Fruit fly (Drosophila melanogaster) whole organism, wandering third instar larva: ENCODE results near the gene CG7368.
"Not testable (repeated sequence)": the region's sequence is repeated elsewhere in the genome, so short reads cannot be mapped to it uniquely, and the experiment has no call there.

Experiments used
- Abd-B ChIP-seq: fragments of >200 bp; optimal IDR thresholded peaks from 2 replicates; lab custom pipeline; 2017; ENCODE audit warnings: missing biosample characterization, missing genetic modification characterization
- CG32264 ChIP-seq: fragments of 200-800 bp; sonication (Bioruptor generic); optimal IDR thresholded peaks from 2 replicates; lab custom pipeline; 2016; ENCODE audit warnings: missing biosample characterization, missing genetic modification characterization
- Dfd ChIP-seq: fragments of >200 bp; optimal IDR thresholded peaks from 2 replicates; lab custom pipeline; 2017; ENCODE audit warnings: missing biosample characterization, missing genetic modification characterization
- Dif ChIP-seq: fragments of 200-275, 200-300 bp; sonication (Bioruptor generic); optimal IDR thresholded peaks from 2 replicates; lab custom pipeline; 2018; ENCODE audit warnings: missing biosample characterization, missing genetic modification characterization; ENCODE audit not compliant: partially characterized antibody
- Hr78 ChIP-seq: fragments of >200 bp; optimal IDR thresholded peaks from 2 replicates; lab custom pipeline; 2017; ENCODE audit warnings: missing biosample characterization, missing genetic modification characterization
- Hr83 ChIP-seq: fragments of 200-300 bp; sonication (Bioruptor generic); optimal IDR thresholded peaks from 2 replicates; lab custom pipeline; 2016; ENCODE audit warnings: missing biosample characterization, mild to moderate bottlenecking, missing genetic modification characterization, moderate library complexity; ENCODE audit not compliant: poor library complexity, severe bottlenecking
- Jra ChIP-seq: sonication (Bioruptor generic); optimal IDR thresholded peaks from 2 replicates; lab custom pipeline; 2016; ENCODE audit warnings: missing biosample characterization, missing genetic modification characterization
- Mio ChIP-seq: sonication (Bioruptor generic); optimal IDR thresholded peaks from 2 replicates; lab custom pipeline; 2016; ENCODE audit warnings: missing biosample characterization, missing genetic modification characterization
- Myc ChIP-seq: fragments of >200 bp; optimal IDR thresholded peaks from 2 replicates; lab custom pipeline; 2017
- N ChIP-seq: fragments of >200 bp; optimal IDR thresholded peaks from 2 replicates; lab custom pipeline; 2018; ENCODE audit warnings: missing biosample characterization, missing external identifiers, missing genetic modification characterization
- OdsH ChIP-seq: fragments of 200-800 bp; sonication (Bioruptor generic); optimal IDR thresholded peaks from 2 replicates; lab custom pipeline; 2016; ENCODE audit warnings: missing biosample characterization, mild to moderate bottlenecking, missing genetic modification characterization
- Rel ChIP-seq, 2 experiments: fragments of 200-800 bp; sonication (Bioruptor generic) in 1 of 2; optimal IDR thresholded peaks; 2 replicates in 1 of 2; 3 replicates in 1 of 2; lab custom pipeline; 2016 to 2019; ENCODE audit warnings: mild to moderate bottlenecking in 2 of 2, missing biosample characterization in 2 of 2, missing genetic modification characterization in 2 of 2, moderate library complexity in 1 of 2
- Vsx2 ChIP-seq: fragments of 200-300, 225-300 bp; sonication (Bioruptor generic); optimal IDR thresholded peaks from 2 replicates; lab custom pipeline; 2018; ENCODE audit warnings: missing biosample characterization, missing genetic modification characterization; ENCODE audit not compliant: partially characterized antibody
- br ChIP-seq: fragments of 200-800 bp; sonication (Bioruptor generic); optimal IDR thresholded peaks from 2 replicates; lab custom pipeline; 2016; ENCODE audit warnings: missing biosample characterization, missing genetic modification characterization
- brk ChIP-seq: fragments of 200-800 bp; sonication (Bioruptor generic); optimal IDR thresholded peaks from 2 replicates; lab custom pipeline; 2016; ENCODE audit warnings: missing biosample characterization, mild to moderate bottlenecking, missing genetic modification characterization
- dl ChIP-seq, 2 experiments: fragments of 175-275, 200-275 bp in 1 of 2; fragments of 200-275 bp in 1 of 2; sonication (Bioruptor generic); optimal IDR thresholded peaks; lab custom pipeline; 2018; ENCODE audit warnings: mild to moderate bottlenecking in 2 of 2, missing biosample characterization in 2 of 2, missing genetic modification characterization in 2 of 2, moderate library complexity in 2 of 2; ENCODE audit not compliant: partially characterized antibody in 2 of 2, insufficient read depth in 1 of 2
- dmrt93B ChIP-seq: fragments of 200-800 bp; sonication (Bioruptor generic); optimal IDR thresholded peaks from 2 replicates; lab custom pipeline; 2018; ENCODE audit warnings: missing biosample characterization, mild to moderate bottlenecking, missing genetic modification characterization
- dsf ChIP-seq: sonication (Bioruptor generic); optimal IDR thresholded peaks from 2 replicates; lab custom pipeline; 2016; ENCODE audit warnings: missing biosample characterization, missing genetic modification characterization, borderline replicate concordance
- ey ChIP-seq: fragments of 200-800 bp; sonication (Bioruptor generic); optimal IDR thresholded peaks from 2 replicates; lab custom pipeline; 2016; ENCODE audit warnings: missing biosample characterization, missing genetic modification characterization
- foxo ChIP-seq, 2 experiments: fragments of 200-800 bp; sonication (Bioruptor generic); optimal IDR thresholded peaks; 2 replicates in 1 of 2; 3 replicates in 1 of 2; lab custom pipeline; 2016 to 2017; ENCODE audit warnings: missing biosample characterization in 2 of 2, missing genetic modification characterization in 2 of 2
- fru ChIP-seq: fragments of 200-800 bp; sonication (Bioruptor generic); optimal IDR thresholded peaks from 3 replicates; lab custom pipeline; 2016; ENCODE audit warnings: missing biosample characterization, mild to moderate bottlenecking, missing genetic modification characterization
- h ChIP-seq: fragments of 200-800 bp; sonication (Bioruptor generic); optimal IDR thresholded peaks from 3 replicates; lab custom pipeline; 2016; ENCODE audit warnings: missing biosample characterization, mild to moderate bottlenecking, missing genetic modification characterization
- jim ChIP-seq: fragments of 175-275, 200-325 bp; sonication (Bioruptor generic); optimal IDR thresholded peaks from 2 replicates; lab custom pipeline; 2016; ENCODE audit warnings: missing biosample characterization, mild to moderate bottlenecking, missing genetic modification characterization
- lola ChIP-seq: fragments of >200 bp; optimal IDR thresholded peaks from 2 replicates; lab custom pipeline; 2017; ENCODE audit warnings: missing biosample characterization, missing genetic modification characterization
- pan ChIP-seq: fragments of >200 bp; optimal IDR thresholded peaks from 2 replicates; lab custom pipeline; 2017
- psq ChIP-seq: fragments of 200-800 bp; sonication (Bioruptor generic); optimal IDR thresholded peaks from 3 replicates; lab custom pipeline; 2017; ENCODE audit warnings: missing biosample characterization, mild to moderate bottlenecking, missing genetic modification characterization, moderate library complexity
- rgr ChIP-seq: fragments of 200-800 bp; sonication (Bioruptor generic); optimal IDR thresholded peaks from 3 replicates; lab custom pipeline; 2016; ENCODE audit warnings: missing biosample characterization, mild to moderate bottlenecking, missing genetic modification characterization
- sage ChIP-seq: fragments of 200-800 bp; sonication (Bioruptor generic); optimal IDR thresholded peaks from 2 replicates; lab custom pipeline; 2016; ENCODE audit warnings: missing biosample characterization, mild to moderate bottlenecking, missing genetic modification characterization
- sv ChIP-seq: fragments of 200-800 bp; sonication (Bioruptor generic); optimal IDR thresholded peaks from 3 replicates; lab custom pipeline; 2016; ENCODE audit warnings: missing biosample characterization, missing genetic modification characterization
- tai ChIP-seq: sonication (Bioruptor generic); optimal IDR thresholded peaks from 2 replicates; lab custom pipeline; 2016; ENCODE audit warnings: missing biosample characterization, missing genetic modification characterization

Gene CG7368

dm6 chr3L:11574563-11574962 lies 22.4 kb upstream of the CG7368 start, which contains the start of gene CG33490:
TSS of gene CG33490 (minus strand) at chr3L:11574663.
- no peak for TF ChIP-seq Hr83 (GFP tag; lab: Kevin White, UChicago)
- TF ChIP-seq jim = no peak
- TF ChIP-seq foxo (GFP tag; optimal IDR thresholded peaks at IDR 0.05; lab: Kevin White, UChicago) = no peak
- TF ChIP-seq ey (GFP tag; lab: Kevin White, UChicago) = no peak
- no peak for TF ChIP-seq psq (GFP tag; lab: Kevin White, UChicago)
- TF ChIP-seq CG32264 = no peak
- TF ChIP-seq tai = no peak
- TF ChIP-seq Jra (GFP tag; lab: Kevin White, UChicago) = no peak
- no peak for TF ChIP-seq dmrt93B (GFP tag; lab: Kevin White, UChicago)
- TF ChIP-seq rgr (GFP tag; lab: Kevin White, UChicago) = no peak
- no peak for TF ChIP-seq OdsH (GFP tag; lab: Kevin White, UChicago)
- TF ChIP-seq dl (GFP tag; optimal IDR thresholded peaks at IDR 0.05; lab: Kevin White, UChicago; ENCODE audit: insufficient read depth in 1 of 2, partially characterized antibody in 2 of 2) = no peak
- TF ChIP-seq Mio = no peak
- TF ChIP-seq Myc (lab: Kevin White, UChicago) = no peak
- TF ChIP-seq Abd-B (GFP tag; lab: Kevin White, UChicago) = no peak
- no peak for TF ChIP-seq fru (GFP tag; lab: Kevin White, UChicago)
- TF ChIP-seq lola = no peak
- TF ChIP-seq brk = no peak

DNA sequence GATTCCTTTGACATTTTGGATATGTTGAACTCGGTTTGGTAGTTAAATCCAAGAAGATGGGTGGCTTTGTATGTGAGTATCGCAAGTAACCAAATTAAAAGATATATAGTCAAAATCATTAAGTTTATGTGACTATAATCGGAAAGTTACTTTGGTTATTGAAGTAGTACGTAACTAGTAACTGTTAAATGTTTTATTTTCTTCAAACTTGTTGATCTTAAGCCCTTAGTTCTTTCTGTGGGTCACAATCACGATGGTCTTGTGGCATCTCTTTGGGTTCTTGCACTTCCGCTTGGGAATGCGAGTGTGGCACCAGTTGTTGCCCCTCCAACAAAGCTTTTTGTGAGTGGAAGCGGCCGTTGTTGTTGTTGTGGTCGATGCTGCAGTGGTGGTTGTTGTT lies 20.1 kb upstream of the CG7368 start, which contains the start of gene CG33489:
Gene CG33489, minus strand, starts transcription at position 101 of the 400 bp plus-strand sequence.
- TF ChIP-seq Hr83 (GFP tag; lab: Kevin White, UChicago); sage (GFP tag; lab: Kevin White, UChicago); tai: not testable (repeated sequence)
- TF ChIP-seq, all 38 proteins: peak for 0; not testable (repeated sequence) for 38

DNA sequence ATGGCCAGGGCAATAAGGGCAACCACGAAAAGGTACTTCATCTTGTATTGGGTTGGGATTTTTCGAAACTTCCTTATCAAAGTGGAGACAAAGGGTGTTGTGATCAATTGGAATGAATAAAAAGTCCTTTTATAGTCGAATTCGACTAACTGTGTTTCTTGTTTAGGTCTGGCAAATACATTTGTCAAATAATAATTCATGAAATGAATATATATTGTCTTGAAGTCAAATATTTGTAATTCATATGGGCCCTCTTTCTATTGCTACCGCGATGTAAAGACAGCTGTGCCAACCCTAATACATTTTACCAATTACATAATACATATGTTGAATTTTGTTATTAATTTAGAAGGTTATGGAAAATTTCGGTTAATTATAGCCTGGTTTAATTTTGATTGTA lies 19.6 kb upstream of the CG7368 start, which contains the start of gene CG33271:
Gene CG33271, minus strand, starts transcription at position 101 of the 400 bp plus-strand sequence.
- no peak for TF ChIP-seq Dfd (GFP tag; lab: Kevin White, UChicago)
- TF ChIP-seq fru (GFP tag; lab: Kevin White, UChicago) = no peak
- TF ChIP-seq jim = no peak
- TF ChIP-seq ey (GFP tag; lab: Kevin White, UChicago) = no peak
- no peak for TF ChIP-seq br (GFP tag; lab: Kevin White, UChicago)
- no peak for TF ChIP-seq dl (GFP tag; optimal IDR thresholded peaks at IDR 0.05; lab: Kevin White, UChicago; ENCODE audit: insufficient read depth in 1 of 2, partially characterized antibody in 2 of 2)
- TF ChIP-seq h = no peak
- no peak for TF ChIP-seq N
- TF ChIP-seq psq (GFP tag; lab: Kevin White, UChicago) = no peak

- TF ChIP-seq dmrt93B (GFP tag; lab: Kevin White, UChicago) = no peak
- no peak for TF ChIP-seq dsf (GFP tag; lab: Kevin White, UChicago)
- no peak for TF ChIP-seq Mio
- TF ChIP-seq N = no peak
- TF ChIP-seq Myc (lab: Kevin White, UChicago) = no peak
- no peak for TF ChIP-seq tai
- TF ChIP-seq Rel (GFP tag; optimal IDR thresholded peaks at IDR 0.05; lab: Kevin White, UChicago) = no peak
- no peak for TF ChIP-seq Rel (tag; optimal IDR thresholded peaks at IDR 0.05; lab: Kevin White, UChicago)
- TF ChIP-seq Hr78 (GFP tag; lab: Kevin White, UChicago) = no peak
- no peak for TF ChIP-seq Vsx2 (GFP tag; lab: Kevin White, UChicago)
- no peak for TF ChIP-seq rgr (GFP tag; lab: Kevin White, UChicago)
- no peak for TF ChIP-seq Dfd (GFP tag; lab: Kevin White, UChicago)
- no peak for TF ChIP-seq Dif (GFP tag; lab: Kevin White, UChicago)
- TF ChIP-seq OdsH (GFP tag; lab: Kevin White, UChicago) = no peak
- TF ChIP-seq Abd-B (GFP tag; lab: Kevin White, UChicago) = no peak
- TF ChIP-seq sv (GFP tag; lab: Kevin White, UChicago) = no peak
- no peak for TF ChIP-seq brk
- no peak for TF ChIP-seq Hr83 (GFP tag; lab: Kevin White, UChicago)
These were observed 18.8 kb upstream of the CG7368 start, which contains the start of gene CG33270 for dm6 chr3L:11578211-11578673. TSS of gene CG33270 (minus strand) at chr3L:11578623.

DNA sequence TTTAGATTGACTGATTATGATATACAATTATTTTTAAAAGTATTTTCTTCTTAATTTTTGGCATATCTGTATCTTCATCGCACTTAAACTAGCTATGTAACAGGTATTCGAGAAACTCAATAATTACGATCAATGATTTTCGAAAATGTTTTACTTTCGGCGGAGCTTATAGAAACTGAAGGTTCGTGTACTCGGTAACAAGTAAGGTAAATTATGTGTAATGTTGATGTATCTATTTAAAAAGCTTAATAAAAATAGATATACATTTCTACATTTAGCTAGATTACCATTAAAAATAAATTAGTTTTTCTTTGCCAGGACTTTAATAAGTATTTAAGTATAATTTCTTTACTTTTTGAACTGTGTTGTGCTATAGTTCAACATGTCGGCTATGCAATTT lies 18.2 kb upstream of the CG7368 start:
- TF ChIP-seq pan (lab: Kevin White, UChicago) (no peak), Myc (lab: Kevin White, UChicago) (peak; percentile 7)
